Fruit fly (Drosophila melanogaster): ENCODE results near the gene CG43092.

dm6 chr3R:22760988-22761387, 8.5 kb downstream of the CG43092 start, which contains the start of gene Nepl13:
- no peak for TF ChIP-seq amos (GFP tag; IDR thresholded peaks at IDR 0.05; ENCODE audit: partially characterized antibody)
- no peak for TF ChIP-seq sima (GFP tag; optimal IDR thresholded peaks at IDR 0.05)
- TF ChIP-seq gro (GFP tag; optimal IDR thresholded peaks at IDR 0.05) = no peak
- no peak for TF ChIP-seq Kr (GFP tag; optimal IDR thresholded peaks at IDR 0.05)
- TF ChIP-seq Side (GFP tag; optimal IDR thresholded peaks at IDR 0.05) = no peak
- TF ChIP-seq Fer3 (tag; optimal IDR thresholded peaks at IDR 0.05) = no peak
- no peak for TF ChIP-seq Ets97D (GFP tag; optimal IDR thresholded peaks at IDR 0.05)

Data from whole organism, embryonic.